Worm (Caenorhabditis elegans) whole organism, mixed stage, embryonic: Measurements from ENCODE around the gene R02D1.2.

Source experiments
- M03D4.4 ChIP-seq: sonication (generic microtip); optimal IDR thresholded peaks from 2 replicates; lab custom pipeline; 2017; ENCODE audit warnings: mild to moderate bottlenecking, missing genetic modification characterization, missing compliant biosample characterization
- bed-3 ChIP-seq: fragments of 200-800 bp; sonication (Bioruptor generic); optimal IDR thresholded peaks from 3 replicates; lab custom pipeline; 2018; ENCODE audit warnings: mild to moderate bottlenecking, missing genetic modification characterization, moderate library complexity, missing compliant biosample characterization
- blmp-1 ChIP-seq: fragments of 150-350 bp; optimal IDR thresholded peaks from 2 replicates; lab custom pipeline; 2014; ENCODE audit warnings: missing biosample characterization, missing genetic modification characterization
- ceh-39 ChIP-seq: fragments of 150-350 bp; optimal IDR thresholded peaks from 2 replicates; lab custom pipeline; 2014; ENCODE audit warnings: missing biosample characterization, missing genetic modification characterization
- ceh-43 ChIP-seq: fragments of 200-800 bp; sonication (Bioruptor generic); optimal IDR thresholded peaks from 2 replicates; lab custom pipeline; 2018; ENCODE audit warnings: mild to moderate bottlenecking, missing genetic modification characterization, moderate library complexity, missing compliant biosample characterization
- ceh-83 ChIP-seq: fragments of 200-800 bp; sonication (Bioruptor generic); optimal IDR thresholded peaks from 2 replicates; lab custom pipeline; 2018; ENCODE audit warnings: mild to moderate bottlenecking, missing genetic modification characterization, missing compliant biosample characterization
- ces-1 ChIP-seq: fragments of 150-350 bp; optimal IDR thresholded peaks from 2 replicates; lab custom pipeline; 2014; ENCODE audit warnings: missing biosample characterization, missing genetic modification reagents, missing genetic modification characterization
- cnd-1 ChIP-seq: fragments of 200-800 bp; sonication (Bioruptor generic); optimal IDR thresholded peaks from 2 replicates; lab custom pipeline; 2018; ENCODE audit warnings: mild to moderate bottlenecking, missing genetic modification characterization, missing compliant biosample characterization
- drap-1 ChIP-seq: fragments of 200-800 bp; sonication (Bioruptor generic); optimal IDR thresholded peaks from 3 replicates; lab custom pipeline; 2018; ENCODE audit warnings: mild to moderate bottlenecking, missing genetic modification characterization, missing compliant biosample characterization
- elt-1 ChIP-seq: sonication (generic microtip); optimal IDR thresholded peaks from 2 replicates; lab custom pipeline; 2017; ENCODE audit warnings: missing genetic modification characterization, mild to moderate bottlenecking, missing compliant biosample characterization, antibody characterized with exemption, moderate library complexity, borderline replicate concordance; ENCODE audit not compliant: insufficient read depth
- elt-3 ChIP-seq: fragments of 150-350 bp; optimal IDR thresholded peaks from 2 replicates; lab custom pipeline; 2014; ENCODE audit warnings: missing biosample characterization, missing genetic modification characterization
- flh-1 ChIP-seq: fragments of 200-800 bp; sonication (Bioruptor generic); optimal IDR thresholded peaks from 2 replicates; lab custom pipeline; 2018; ENCODE audit warnings: mild to moderate bottlenecking, missing genetic modification characterization, moderate library complexity, missing compliant biosample characterization
- ham-2 ChIP-seq: fragments of 200-800 bp; sonication (Bioruptor generic); optimal IDR thresholded peaks from 2 replicates; lab custom pipeline; 2018; ENCODE audit warnings: mild to moderate bottlenecking, missing genetic modification characterization, missing compliant biosample characterization
- hlh-1 ChIP-seq: fragments of 150-350 bp; optimal IDR thresholded peaks from 2 replicates; lab custom pipeline; 2014; ENCODE audit warnings: missing biosample characterization, missing genetic modification reagents, missing genetic modification characterization
- lin-13 ChIP-seq: fragments of 150-350 bp; optimal IDR thresholded peaks from 2 replicates; lab custom pipeline; 2014; ENCODE audit warnings: missing biosample characterization, missing genetic modification characterization
- lin-32 ChIP-seq: fragments of 200-800 bp; sonication (Bioruptor generic); optimal IDR thresholded peaks from 2 replicates; lab custom pipeline; 2018; ENCODE audit warnings: mild to moderate bottlenecking, missing genetic modification characterization, missing compliant biosample characterization
- lsy-2 ChIP-seq: fragments of 150-350 bp; optimal IDR thresholded peaks from 2 replicates; lab custom pipeline; 2014; ENCODE audit warnings: missing biosample characterization, missing genetic modification characterization
- mab-5 ChIP-seq: fragments of 150-350 bp; optimal IDR thresholded peaks from 2 replicates; lab custom pipeline; 2014; ENCODE audit warnings: missing biosample characterization, missing genetic modification characterization
- mep-1 ChIP-seq: fragments of 150-350 bp; optimal IDR thresholded peaks from 2 replicates; lab custom pipeline; 2017; ENCODE audit warnings: missing biosample characterization, missing genetic modification reagents, missing genetic modification characterization, inconsistent platforms
- mls-2 ChIP-seq: sonication (generic microtip); optimal IDR thresholded peaks from 2 replicates; lab custom pipeline; 2016; ENCODE audit warnings: mild to moderate bottlenecking, missing genetic modification characterization, moderate library complexity, missing compliant biosample characterization
- nhr-12 ChIP-seq: fragments of 150-350 bp; optimal IDR thresholded peaks from 2 replicates; lab custom pipeline; 2014; ENCODE audit warnings: missing biosample characterization, missing genetic modification characterization
- nhr-2 ChIP-seq: fragments of 150-350 bp; optimal IDR thresholded peaks from 2 replicates; lab custom pipeline; 2014; ENCODE audit warnings: missing biosample characterization, missing genetic modification characterization
- nhr-237 ChIP-seq: fragments of 150-350 bp; optimal IDR thresholded peaks from 2 replicates; lab custom pipeline; 2014; ENCODE audit warnings: missing biosample characterization, missing genetic modification characterization
- nhr-28 ChIP-seq: fragments of 150-350 bp; optimal IDR thresholded peaks from 2 replicates; lab custom pipeline; 2014; ENCODE audit warnings: missing biosample characterization, missing genetic modification characterization
- nhr-76 ChIP-seq: sonication (generic microtip); optimal IDR thresholded peaks from 2 replicates; lab custom pipeline; 2017; ENCODE audit warnings: missing biosample characterization, missing genetic modification characterization
- pha-4 ChIP-seq: fragments of 150-350 bp; optimal IDR thresholded peaks from 2 replicates; lab custom pipeline; 2018; ENCODE audit warnings: missing biosample characterization, missing genetic modification reagents, missing genetic modification characterization
- sem-2 ChIP-seq: fragments of 200-800 bp; sonication (Bioruptor generic); optimal IDR thresholded peaks from 2 replicates; lab custom pipeline; 2018; ENCODE audit warnings: mild to moderate bottlenecking, missing genetic modification characterization, missing compliant biosample characterization
- snpc-4 ChIP-seq: fragments of 150-350 bp; optimal IDR thresholded peaks from 2 replicates; lab custom pipeline; 2014; ENCODE audit warnings: missing biosample characterization, missing genetic modification characterization
- sptf-1 ChIP-seq: sonication (generic microtip); optimal IDR thresholded peaks from 2 replicates; lab custom pipeline; 2017; ENCODE audit warnings: mild to moderate bottlenecking, missing genetic modification characterization, moderate library complexity, missing compliant biosample characterization
- tbx-8 ChIP-seq: fragments of 200-800 bp; sonication (Bioruptor generic); optimal IDR thresholded peaks from 2 replicates; lab custom pipeline; 2018; ENCODE audit warnings: mild to moderate bottlenecking, missing genetic modification characterization, moderate library complexity, missing compliant biosample characterization
- unc-120 ChIP-seq: sonication (generic microtip); optimal IDR thresholded peaks from 2 replicates; lab custom pipeline; 2017; ENCODE audit warnings: missing genetic modification characterization, missing compliant biosample characterization; ENCODE audit not compliant: poor library complexity, severe bottlenecking
- unc-39 ChIP-seq: fragments of 150-350 bp; optimal IDR thresholded peaks from 2 replicates; lab custom pipeline; 2014; ENCODE audit warnings: missing biosample characterization, missing genetic modification characterization
- unc-62 ChIP-seq: fragments of 150-350 bp; optimal IDR thresholded peaks from 2 replicates; lab custom pipeline; 2014; ENCODE audit warnings: missing biosample characterization, missing genetic modification reagents, missing genetic modification characterization
- zip-8 ChIP-seq: fragments of 150-350 bp; optimal IDR thresholded peaks from 2 replicates; lab custom pipeline; 2014; ENCODE audit warnings: missing biosample characterization, missing genetic modification characterization
- ztf-11 ChIP-seq: fragments of 150-350 bp; optimal IDR thresholded peaks from 2 replicates; lab custom pipeline; 2014; ENCODE audit warnings: missing biosample characterization, missing genetic modification characterization

The R02D1.2 gene

DNA sequence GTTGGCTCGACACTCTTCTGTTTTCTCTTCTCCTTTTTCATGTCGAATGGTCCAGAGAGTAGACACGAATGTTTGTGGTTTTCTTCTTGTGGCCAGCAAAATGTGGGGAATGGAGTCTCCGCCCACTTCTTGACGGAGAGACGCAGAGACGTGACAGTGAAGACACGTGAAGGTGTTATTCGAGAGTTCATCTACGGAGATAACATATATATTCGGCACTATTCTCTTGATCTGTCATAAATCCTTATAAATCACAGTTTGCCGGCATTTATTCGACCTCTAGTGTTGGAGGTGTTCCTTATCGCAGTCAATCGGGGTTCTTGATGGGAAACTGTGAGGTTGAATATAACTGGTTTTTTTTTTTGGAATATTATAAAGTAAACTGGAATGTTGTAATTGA, 38.9 kb upstream of the R02D1.2 start, which contains the start of gene F32D1.3:
TSS of gene F32D1.3 (minus strand) at position 65 of the 400 bp plus-strand sequence.
- TF ChIP-seq cnd-1 (tag; lab: Kevin White, UChicago), result no peak
- no peak for TF ChIP-seq flh-1 (GFP tag; lab: Kevin White, UChicago)
- TF ChIP-seq snpc-4 (tag; lab: Kevin White, UChicago), result no peak
- TF ChIP-seq ceh-39, result no peak
- no peak for TF ChIP-seq sem-2
- no peak for TF ChIP-seq tbx-8 (GFP tag; lab: Kevin White, UChicago)
- no peak for TF ChIP-seq blmp-1 (tag; lab: Kevin White, UChicago)
- TF ChIP-seq mab-5, result no peak
- peak; percentile 19 for TF ChIP-seq nhr-2 (tag; lab: Kevin White, UChicago)
- TF ChIP-seq elt-3 (tag; lab: Kevin White, UChicago), result peak; percentile 37
- no peak for TF ChIP-seq nhr-12 (tag; lab: Kevin White, UChicago)
- no peak for TF ChIP-seq mls-2
- TF ChIP-seq nhr-76 (tag; lab: Kevin White, UChicago), result no peak
- TF ChIP-seq bed-3 (GFP tag; lab: Kevin White, UChicago), result no peak
- TF ChIP-seq pha-4, result no peak
- TF ChIP-seq lsy-2, result no peak
- TF ChIP-seq unc-62 (GFP tag; lab: Kevin White, UChicago), result peak; percentile 51
- TF ChIP-seq elt-1, result peak; percentile 69
- TF ChIP-seq M03D4.4 (tag; lab: Kevin White, UChicago), result no peak

DNA sequence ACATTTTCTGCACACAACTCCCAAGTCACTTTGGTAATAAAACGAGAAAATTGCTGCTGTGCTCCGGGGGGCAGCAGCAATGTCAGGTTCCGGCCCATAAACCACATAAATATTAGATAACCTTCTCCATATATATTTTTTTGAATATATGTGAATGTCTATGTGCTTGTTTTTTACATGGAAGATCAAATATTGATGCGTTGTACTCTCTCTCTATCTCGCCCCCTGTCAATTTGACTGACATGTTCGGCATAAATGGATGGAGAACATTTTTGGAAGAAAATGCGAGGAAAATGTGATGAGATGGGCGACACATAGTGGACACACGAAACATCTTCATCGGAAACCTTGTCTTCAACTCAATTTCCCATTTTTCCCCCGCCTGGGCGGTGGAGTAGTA, 37.4 kb upstream of the R02D1.2 start:
- no peak for TF ChIP-seq tbx-8 (GFP tag; lab: Kevin White, UChicago)
- peak; percentile 42 for TF ChIP-seq unc-62 (GFP tag; lab: Kevin White, UChicago)

DNA sequence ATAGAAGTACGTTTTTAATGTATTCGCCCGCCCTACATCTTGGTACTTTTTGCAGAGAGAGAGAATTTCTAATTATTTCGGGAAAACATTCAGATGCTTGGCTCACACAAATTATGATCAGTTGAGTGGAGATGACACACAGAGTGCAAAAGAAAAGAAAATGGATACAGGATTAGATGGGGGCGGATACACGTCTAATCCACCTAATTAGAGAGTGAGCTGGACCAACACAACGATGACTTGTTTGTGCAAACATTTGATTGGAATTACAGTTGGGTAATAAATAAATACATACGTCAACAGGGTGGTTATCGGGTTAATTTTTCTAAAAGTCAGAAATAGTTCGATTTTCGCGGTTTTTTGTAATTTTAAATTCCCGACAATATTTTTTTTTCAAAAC, 36.5 kb upstream of the R02D1.2 start:
- no peak for TF ChIP-seq ceh-39
- peak; percentile 26 for TF ChIP-seq mls-2
- TF ChIP-seq ces-1 (GFP tag; lab: Kevin White, UChicago), result peak; percentile 80
- TF ChIP-seq, all 35 proteins: peak for 2

DNA sequence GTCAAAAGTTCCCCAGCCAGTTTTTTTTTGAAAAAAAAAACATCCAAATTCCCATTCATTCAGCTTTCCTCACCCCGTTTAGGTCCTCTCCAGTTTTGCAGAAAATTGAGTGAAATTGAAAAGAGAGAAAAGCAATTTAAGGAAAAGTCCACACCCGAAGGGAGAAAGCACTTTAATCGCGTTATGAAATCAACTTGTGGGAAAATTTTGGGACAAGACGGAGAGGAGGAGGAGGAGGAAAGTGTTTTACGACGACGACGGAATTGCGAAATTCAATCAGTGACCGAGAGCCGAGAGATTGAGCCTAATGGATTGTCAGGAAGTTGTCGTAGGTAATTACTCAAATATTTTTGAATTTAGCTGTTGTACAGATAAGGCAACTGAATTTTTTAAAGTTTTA, 34.8 kb upstream of the R02D1.2 start:
- TF ChIP-seq hlh-1 (no peak), ces-1 (GFP tag; lab: Kevin White, UChicago) (peak; percentile 100), unc-62 (GFP tag; lab: Kevin White, UChicago) (peak; percentile 35)

DNA sequence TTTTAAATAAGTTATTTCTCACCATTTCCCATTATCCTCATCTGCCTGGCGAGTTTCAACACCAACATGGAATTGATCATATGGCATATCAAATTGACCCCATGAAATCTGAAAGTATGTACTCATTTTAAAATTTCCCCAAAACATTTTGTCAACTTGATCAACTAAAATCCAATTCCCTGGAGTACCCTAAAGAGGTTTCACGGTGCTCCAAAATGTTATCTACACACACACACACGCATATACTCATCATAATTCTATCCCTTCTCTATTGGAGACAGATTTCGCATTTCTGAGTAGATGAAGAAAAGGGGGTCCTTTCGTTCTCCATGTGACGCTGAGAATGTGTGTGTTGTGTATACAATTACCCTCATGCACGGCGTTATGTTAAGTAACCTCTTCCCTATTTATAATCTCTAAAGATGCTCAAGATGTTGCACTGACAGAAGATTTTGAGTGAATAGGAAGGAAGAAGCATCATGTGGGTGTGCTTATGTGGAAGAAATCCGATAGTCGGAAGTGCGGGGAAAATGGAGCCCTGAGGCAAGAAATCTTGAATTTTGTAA, 33.5 kb upstream of the R02D1.2 start:
- TF ChIP-seq ces-1 (GFP tag; lab: Kevin White, UChicago) (peak; percentile 94), pha-4 (no peak)

DNA sequence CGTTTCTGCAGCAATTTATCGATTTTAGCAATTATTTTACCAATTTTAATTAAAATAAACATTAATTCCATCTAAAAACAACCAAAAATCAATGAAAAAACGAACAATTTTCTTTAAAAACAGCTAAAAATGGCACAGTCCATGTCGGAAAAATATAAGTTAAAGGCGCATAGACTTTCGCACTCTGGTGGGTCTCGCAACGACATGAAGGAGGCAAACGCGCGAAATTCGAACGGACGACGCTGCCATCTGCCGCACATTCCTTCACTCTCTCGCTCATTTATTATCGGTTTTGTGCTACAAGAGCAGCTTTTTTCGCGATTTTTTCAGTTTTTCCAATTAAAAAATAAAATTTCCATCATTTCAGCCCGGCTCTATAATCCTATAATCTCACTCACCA, 24.2 kb upstream of the R02D1.2 start, which contains the start of gene mcm-7:
TSS of gene mcm-7 (plus strand) at position 368 of the 400 bp plus-strand sequence.
- TF ChIP-seq cnd-1 (tag; lab: Kevin White, UChicago) (peak; percentile 50), mep-1 (peak; percentile 40), mls-2 (no peak), unc-39 (tag; lab: Kevin White, UChicago) (no peak), ztf-11 (tag; lab: Kevin White, UChicago) (no peak), pha-4 (peak; percentile 78), unc-120 (no peak), nhr-237 (tag; lab: Kevin White, UChicago) (peak; percentile 1), unc-62 (GFP tag; lab: Kevin White, UChicago) (no peak), tbx-8 (GFP tag; lab: Kevin White, UChicago) (no peak), nhr-28 (tag; lab: Kevin White, UChicago) (no peak), elt-3 (tag; lab: Kevin White, UChicago) (no peak), blmp-1 (tag; lab: Kevin White, UChicago) (no peak), nhr-2 (tag; lab: Kevin White, UChicago) (no peak), sptf-1 (tag; lab: Kevin White, UChicago) (no peak), M03D4.4 (tag; lab: Kevin White, UChicago) (no peak), bed-3 (GFP tag; lab: Kevin White, UChicago) (no peak), ceh-39 (peak; percentile 64), sem-2 (no peak), mab-5 (no peak), nhr-76 (tag; lab: Kevin White, UChicago) (no peak), flh-1 (GFP tag; lab: Kevin White, UChicago) (no peak), drap-1 (GFP tag; lab: Kevin White, UChicago) (no peak), nhr-12 (tag; lab: Kevin White, UChicago) (no peak), hlh-1 (peak; percentile 59), elt-1 (no peak), ham-2 (GFP tag; lab: Kevin White, UChicago) (no peak), lsy-2 (peak; percentile 74), lin-32 (GFP tag; lab: Kevin White, UChicago) (no peak), ces-1 (GFP tag; lab: Kevin White, UChicago) (no peak), ceh-43 (GFP tag; lab: Kevin White, UChicago) (no peak), snpc-4 (tag; lab: Kevin White, UChicago) (no peak), ceh-83 (GFP tag; lab: Kevin White, UChicago) (no peak), lin-13 (tag; lab: Kevin White, UChicago) (peak; percentile 68), zip-8 (tag; lab: Kevin White, UChicago) (no peak)
- TF ChIP-seq, all 35 proteins: peak for 8
